Worm (Caenorhabditis elegans) whole organism, young adult: ENCODE data around the gene srx-59.

Experiments
- ccch-3 ChIP-seq: fragments of 200-800 bp; sonication (Bioruptor generic); optimal IDR thresholded peaks from 2 replicates; lab custom pipeline; 2018; ENCODE audit warnings: mild to moderate bottlenecking, missing genetic modification characterization, missing compliant biosample characterization
- ceh-27 ChIP-seq: fragments of 200-800 bp; sonication (Bioruptor generic); optimal IDR thresholded peaks from 2 replicates; lab custom pipeline; 2018; ENCODE audit warnings: mild to moderate bottlenecking, missing genetic modification characterization, moderate library complexity, missing compliant biosample characterization
- ets-4 ChIP-seq: fragments of 200-800 bp; sonication (Bioruptor generic); optimal IDR thresholded peaks from 2 replicates; lab custom pipeline; 2018; ENCODE audit warnings: mild to moderate bottlenecking, missing genetic modification characterization, missing compliant biosample characterization
- hmg-1.2 ChIP-seq: fragments of 200-800 bp; sonication (Bioruptor generic); IDR thresholded peaks from 2 replicates; pipeline ENCODE4 v1.3.6; 2022; ENCODE audit warnings: missing genetic modification reagents, missing genetic modification characterization, missing compliant biosample characterization
- lag-1 ChIP-seq: fragments of 200-800 bp; sonication (Bioruptor generic); IDR thresholded peaks from 2 replicates; pipeline ENCODE4 v1.3.6; 2022; ENCODE audit warnings: missing genetic modification reagents, missing genetic modification characterization, missing compliant biosample characterization
- lin-35 ChIP-seq, 3 experiments: fragments of 150-350 bp in 2 of 3; sonication (generic microtip) in 1 of 3; optimal IDR thresholded peaks; 2 replicates each; lab custom pipeline; 2014 to 2018; ENCODE audit warnings: missing biosample characterization in 3 of 3, missing genetic modification characterization in 3 of 3, missing genetic modification reagents in 3 of 3
- nhr-90 ChIP-seq: sonication (generic microtip); optimal IDR thresholded peaks from 2 replicates; lab custom pipeline; 2016; ENCODE audit warnings: missing genotype, mild to moderate bottlenecking, missing genetic modification characterization, missing compliant biosample characterization
- rcor-1 ChIP-seq: fragments of 200-800 bp; sonication (Bioruptor generic); IDR thresholded peaks from 2 replicates; pipeline ENCODE4 v1.3.6; 2022; ENCODE audit warnings: missing genetic modification reagents, missing genetic modification characterization, missing compliant biosample characterization
- snpc-1.3 ChIP-seq: sonication (generic microtip); optimal IDR thresholded peaks from 2 replicates; lab custom pipeline; 2017; ENCODE audit warnings: missing genetic modification characterization, mild to moderate bottlenecking, missing compliant biosample characterization, antibody characterized with exemption, moderate library complexity, missing genotype, missing genetic modification reagents; ENCODE audit not compliant: insufficient read depth
- snpc-3.4 ChIP-seq: sonication (generic microtip); optimal IDR thresholded peaks from 2 replicates; lab custom pipeline; 2017; ENCODE audit warnings: missing genetic modification characterization, mild to moderate bottlenecking, missing compliant biosample characterization, antibody characterized with exemption, moderate library complexity, missing genotype, missing genetic modification reagents
- snpc-4 ChIP-seq, 5 experiments: fragments of 150-350 bp in 1 of 5; sonication (generic microtip) in 4 of 5; optimal IDR thresholded peaks; 2 replicates each; lab custom pipeline; 2014 to 2018; ENCODE audit warnings: missing genetic modification characterization in 5 of 5, missing biosample characterization in 3 of 5, antibody characterized with exemption in 2 of 5, mild to moderate bottlenecking in 2 of 5, missing compliant biosample characterization in 2 of 5, missing genotype in 2 of 5, moderate library complexity in 2 of 5, missing genetic modification reagents in 1 of 5
- ztf-3 ChIP-seq: fragments of 200-800 bp; sonication (Bioruptor generic); optimal IDR thresholded peaks from 2 replicates; lab custom pipeline; 2018; ENCODE audit warnings: mild to moderate bottlenecking, missing genetic modification characterization, missing compliant biosample characterization

DNA sequence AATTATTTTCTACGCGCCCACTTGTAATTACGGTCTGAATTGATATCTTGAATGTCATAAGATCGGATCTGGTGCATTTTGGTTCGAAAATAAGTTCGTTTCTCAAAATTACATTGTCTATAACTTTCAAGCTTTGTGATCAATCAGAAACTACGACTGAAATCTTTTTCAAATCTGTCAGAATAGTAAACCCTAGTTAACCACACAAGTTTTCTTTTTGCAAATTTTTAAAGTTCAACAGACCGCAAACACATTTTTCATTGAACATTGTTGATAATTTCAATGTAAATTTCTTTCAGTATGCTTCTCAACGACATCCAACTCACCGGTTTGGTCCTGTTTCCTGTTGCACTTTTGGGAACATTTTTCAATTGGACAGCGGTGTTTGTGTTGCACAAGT, at the start of gene srx-59:
- TF ChIP-seq snpc-4 (GFP tag; optimal IDR thresholded peaks at IDR 0.05; lab: Kevin White, UChicago) (no peak), snpc-4 (tag; optimal IDR thresholded peaks at IDR 0.05; lab: Kevin White, UChicago) (no peak), snpc-1.3 (tag; lab: Kevin White, UChicago) (no peak), rcor-1 (GFP tag; lab: Robert Waterston, UW) (no peak), snpc-3.4 (tag; lab: Kevin White, UChicago) (no peak), lag-1 (GFP tag; lab: Robert Waterston, UW) (no peak), lin-35 (GFP tag; optimal IDR thresholded peaks at IDR 0.05; lab: Kevin White, UChicago) (no peak), ets-4 (GFP tag; lab: Kevin White, UChicago) (no peak), ztf-3 (GFP tag; lab: Kevin White, UChicago) (no peak), ccch-3 (GFP tag; lab: Kevin White, UChicago) (no peak), ceh-27 (GFP tag; lab: Kevin White, UChicago) (no peak), nhr-90 (tag; lab: Kevin White, UChicago) (no peak), hmg-1.2 (GFP tag; lab: Robert Waterston, UW) (no peak)
